Fruit fly (Drosophila melanogaster): ENCODE results near the gene CG16974.

CG16974 gene

dm6 chr2L:13222225-13222648 lies 30.5 kb upstream of the CG16974 start, which contains the start of the genes Ski6 and CG16812 (continued):
- TF ChIP-seq Hr38 (GFP tag; optimal IDR thresholded peaks at IDR 0.05) (no peak), CG4318 (GFP tag; optimal IDR thresholded peaks at IDR 0.05) (no peak), Eip93F (GFP tag; optimal IDR thresholded peaks at IDR 0.05) (no peak), CG3919 (GFP tag; optimal IDR thresholded peaks at IDR 0.05) (no peak), Sox102F (GFP tag; optimal IDR thresholded peaks at IDR 0.05) (no peak), topi (GFP tag; optimal IDR thresholded peaks at IDR 0.05) (no peak), CG31627 (GFP tag; optimal IDR thresholded peaks at IDR 0.05) (peak; percentile 51), Blimp-1 (GFP tag; optimal IDR thresholded peaks at IDR 0.05) (no peak), Sox14 (GFP tag; optimal IDR thresholded peaks at IDR 0.05) (no peak), CG6808 (GFP tag; optimal IDR thresholded peaks at IDR 0.05) (no peak), achi (GFP tag; optimal IDR thresholded peaks at IDR 0.05) (no peak), Met (GFP tag; optimal IDR thresholded peaks at IDR 0.05) (no peak), lz (GFP tag; optimal IDR thresholded peaks at IDR 0.05) (no peak), CG8119 (GFP tag; IDR thresholded peaks at IDR 0.05) (peak; percentile 43; the same call in 1 of the 3 replicates), salr (GFP tag; optimal IDR thresholded peaks at IDR 0.05) (no peak), CG10631 (GFP tag; optimal IDR thresholded peaks at IDR 0.05) (peak; percentile 75), vri (GFP tag; optimal IDR thresholded peaks at IDR 0.05) (no peak), fd85E (GFP tag; optimal IDR thresholded peaks at IDR 0.05) (no peak)

DNA sequence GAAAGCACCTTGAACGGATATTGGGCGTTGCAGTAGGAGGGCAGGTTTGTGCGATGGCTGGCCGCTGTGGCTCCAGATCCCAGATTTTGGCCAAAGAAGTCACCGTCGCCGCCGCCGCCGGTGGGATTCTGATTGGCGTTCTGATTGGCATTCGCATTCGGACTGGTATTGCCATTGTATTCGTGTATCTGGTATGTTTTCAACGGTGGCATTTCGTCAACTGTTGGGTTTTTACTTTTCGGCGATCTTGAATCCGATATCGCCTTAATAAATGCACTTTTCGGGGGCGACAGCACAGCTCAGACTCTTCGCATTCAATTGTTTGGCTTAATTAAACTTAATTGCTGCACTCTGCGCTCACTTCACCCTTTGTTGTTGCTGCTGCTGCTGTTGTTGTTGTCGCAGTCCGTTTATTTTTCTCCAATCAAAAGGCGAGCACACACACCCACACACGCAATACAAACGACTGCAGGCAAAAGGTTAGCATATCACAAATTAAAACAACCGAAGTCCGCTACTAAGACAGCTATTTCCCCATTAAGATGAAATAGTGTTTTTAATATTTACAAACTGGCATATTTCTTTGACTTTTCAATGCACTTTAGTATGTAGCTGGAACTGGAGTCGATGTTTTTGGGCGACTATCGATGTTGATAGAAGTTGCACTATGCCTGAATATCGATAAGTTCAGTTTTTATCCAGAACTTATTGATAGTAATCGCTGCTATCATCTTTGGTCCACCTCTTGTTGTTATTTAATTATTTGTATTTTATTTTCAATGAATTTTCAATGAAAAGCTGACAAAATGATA lies 27.7 kb upstream of the CG16974 start, which contains the start of the genes CG9426 and mRF1:
Gene CG9426 (minus strand): TSS at position 643 of the 812 bp plus-strand sequence.
Gene mRF1 (plus strand): TSS at position 699 of the 812 bp plus-strand sequence.
- TF ChIP-seq CG11902 (GFP tag; optimal IDR thresholded peaks at IDR 0.05) = no peak
- no peak for TF ChIP-seq dac (GFP tag; optimal IDR thresholded peaks at IDR 0.05)
- TF ChIP-seq CG8119 (GFP tag; IDR thresholded peaks at IDR 0.05) = no peak
- TF ChIP-seq Eip78C (GFP tag) = peak; percentile 36
- peak; percentile 85 for TF ChIP-seq fkh (GFP tag; optimal IDR thresholded peaks at IDR 0.05)
- no peak for TF ChIP-seq CG11294 (GFP tag; IDR thresholded peaks at IDR 0.05)
- TF ChIP-seq Blimp-1 (GFP tag; optimal IDR thresholded peaks at IDR 0.05) = no peak
- peak; percentile 80 for TF ChIP-seq svp (GFP tag)
- TF ChIP-seq CG3032 (tag; optimal IDR thresholded peaks at IDR 0.05) = peak; percentile 21
- peak; percentile 65 for TF ChIP-seq Sox14 (GFP tag; optimal IDR thresholded peaks at IDR 0.05)
- TF ChIP-seq achi (GFP tag; optimal IDR thresholded peaks at IDR 0.05) = no peak
- peak; percentile 46 for TF ChIP-seq topi (GFP tag; optimal IDR thresholded peaks at IDR 0.05)
- TF ChIP-seq esn (GFP tag; optimal IDR thresholded peaks at IDR 0.05) = peak; percentile 47
- TF ChIP-seq CG10669 (GFP tag; optimal IDR thresholded peaks at IDR 0.05) = no peak
- peak; percentile 13 for TF ChIP-seq CG31627 (GFP tag; optimal IDR thresholded peaks at IDR 0.05)
- TF ChIP-seq lz (GFP tag; optimal IDR thresholded peaks at IDR 0.05) = peak; percentile 6

- peak; percentile 49 for TF ChIP-seq cyc (GFP tag; optimal IDR thresholded peaks at IDR 0.05)
- peak; percentile 34 for TF ChIP-seq fkh (GFP tag; optimal IDR thresholded peaks at IDR 0.05)
- TF ChIP-seq svp (GFP tag) = peak; percentile 92
- peak; percentile 9 for TF ChIP-seq CG3032 (tag; optimal IDR thresholded peaks at IDR 0.05)
- peak; percentile 11 for TF ChIP-seq lz (GFP tag; optimal IDR thresholded peaks at IDR 0.05)
- peak; percentile 29; the same call in 1 of the 2 replicates for TF ChIP-seq CG15336 (GFP tag; IDR thresholded peaks at IDR 0.05)
- peak; percentile 45 for TF ChIP-seq topi (GFP tag; optimal IDR thresholded peaks at IDR 0.05)
- peak; percentile 58 for TF ChIP-seq esn (GFP tag; optimal IDR thresholded peaks at IDR 0.05)
- TF ChIP-seq Eip78C (GFP tag) = peak; percentile 78
These were observed 23.9 kb upstream of the CG16974 start for dm6 chr2L:13215640-13216129.

DNA sequence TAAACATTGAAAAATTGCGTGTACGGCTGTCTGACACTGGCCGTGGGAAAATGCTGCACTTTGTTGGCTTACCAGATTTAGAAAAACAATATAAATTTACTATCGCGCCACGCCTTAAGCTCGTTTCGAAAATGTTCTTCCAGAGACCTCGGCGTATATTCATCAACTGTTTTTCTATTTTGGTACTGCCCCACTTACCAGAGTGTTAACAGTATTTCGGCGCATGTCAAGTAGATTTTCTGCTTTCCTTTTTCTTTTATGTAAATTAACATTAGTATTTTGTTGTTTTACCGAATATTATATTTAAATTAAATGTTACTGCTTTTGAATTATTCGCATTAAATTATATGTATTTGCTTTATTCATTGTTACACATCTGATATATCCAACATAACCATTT lies 23.2 kb upstream of the CG16974 start, which contains the start of gene kek4:
Gene kek4 (minus strand): TSS at position 341 of the 400 bp plus-strand sequence.
- TF ChIP-seq cyc (GFP tag; optimal IDR thresholded peaks at IDR 0.05) (no peak), Sox15 (GFP tag; optimal IDR thresholded peaks at IDR 0.05) (no peak), CG6792 (GFP tag; optimal IDR thresholded peaks at IDR 0.05) (no peak), CG8319 (GFP tag; optimal IDR thresholded peaks at IDR 0.05) (no peak)

All from whole organism, prepupa.